Fruit fly (Drosophila melanogaster) whole organism, prepupa: ENCODE results near the gene CG7841.

ENCODE experiments used
- Blimp-1 ChIP-seq: fragments of 200-800 bp; sonication (Bioruptor generic); optimal IDR thresholded peaks from 3 replicates; lab custom pipeline; 2017; ENCODE audit warnings: missing biosample characterization, missing genetic modification characterization, mild to moderate bottlenecking, moderate library complexity, missing genetic modification reagents
- CG10631 ChIP-seq: fragments of 200-800 bp; sonication (Bioruptor generic); optimal IDR thresholded peaks from 2 replicates; lab custom pipeline; 2016; ENCODE audit warnings: missing biosample characterization, missing genetic modification characterization
- CG6808 ChIP-seq: fragments of 200-800 bp; sonication (Bioruptor generic); optimal IDR thresholded peaks from 3 replicates; lab custom pipeline; 2017; ENCODE audit warnings: missing biosample characterization, missing genetic modification characterization, mild to moderate bottlenecking, moderate library complexity, missing genetic modification reagents
- CG6854 ChIP-seq: fragments of 200-800 bp; sonication (Bioruptor generic); optimal IDR thresholded peaks from 2 replicates; lab custom pipeline; 2017; ENCODE audit warnings: missing biosample characterization, mild to moderate bottlenecking, missing genetic modification characterization
- CG7368 ChIP-seq: fragments of 200-800 bp; sonication (Bioruptor generic); optimal IDR thresholded peaks from 3 replicates; lab custom pipeline; 2016; ENCODE audit warnings: missing biosample characterization, missing genetic modification characterization
- Smox ChIP-seq: fragments of 200-800 bp; sonication (Bioruptor generic); optimal IDR thresholded peaks from 3 replicates; lab custom pipeline; 2016; ENCODE audit warnings: missing biosample characterization, missing genetic modification characterization
- Sox102F ChIP-seq: fragments of 200-800 bp; sonication (Bioruptor generic); optimal IDR thresholded peaks from 2 replicates; lab custom pipeline; 2016; ENCODE audit warnings: missing biosample characterization, mild to moderate bottlenecking, missing genetic modification characterization
- fd85E ChIP-seq: fragments of 200-800 bp; sonication (Bioruptor generic); optimal IDR thresholded peaks from 3 replicates; lab custom pipeline; 2016; ENCODE audit warnings: missing biosample characterization, missing genetic modification characterization
- fkh ChIP-seq: fragments of 200-800 bp; sonication (Bioruptor generic); optimal IDR thresholded peaks from 3 replicates; lab custom pipeline; 2017; ENCODE audit warnings: missing biosample characterization, mild to moderate bottlenecking, missing genetic modification characterization, moderate library complexity
- pdm3 ChIP-seq: fragments of 200-800 bp; sonication (Bioruptor generic); optimal IDR thresholded peaks from 3 replicates; lab custom pipeline; 2016; ENCODE audit warnings: missing biosample characterization, missing genetic modification characterization
- spab ChIP-seq: fragments of 200-800 bp; sonication (Bioruptor generic); optimal IDR thresholded peaks from 2 replicates; lab custom pipeline; 2017; ENCODE audit warnings: missing biosample characterization, mild to moderate bottlenecking, missing genetic modification characterization, missing genetic modification reagents
- topi ChIP-seq: fragments of 200-800 bp; sonication (Bioruptor generic); optimal IDR thresholded peaks from 3 replicates; lab custom pipeline; 2016; ENCODE audit warnings: missing biosample characterization, missing genetic modification characterization

dm6 chr3L:15534274-15535227 lies 26.5 kb upstream of the CG7841 start:
- TF ChIP-seq spab (GFP tag; lab: Kevin White, UChicago) (peak; percentile 70), topi (GFP tag; lab: Kevin White, UChicago) (peak; percentile 83), pdm3 (GFP tag; lab: Kevin White, UChicago) (peak; percentile 79), CG10631 (GFP tag; lab: Kevin White, UChicago) (peak; percentile 80), Blimp-1 (peak; percentile 34), fd85E (GFP tag; lab: Kevin White, UChicago) (no peak), CG7368 (GFP tag; lab: Kevin White, UChicago) (peak; percentile 44), Sox102F (peak; percentile 69), CG6854 (GFP tag; lab: Kevin White, UChicago) (no peak), Smox (GFP tag; lab: Kevin White, UChicago) (peak; percentile 80), fkh (GFP tag; lab: Kevin White, UChicago) (peak; percentile 23), CG6808 (GFP tag; lab: Kevin White, UChicago) (peak; percentile 78)
